Fruit fly (Drosophila melanogaster) S2 (cell line): ENCODE data around the gene Obp19d.

Experiments
- CG8478 ChIP-seq: fragments of >200 bp; optimal IDR thresholded peaks from 2 replicates; lab custom pipeline; 2018
- CTCF ChIP-seq, 2 experiments: fragments of >200 bp; optimal IDR thresholded peaks; 2 replicates each; lab custom pipeline; 2018

dm6 chrX:20466382-20466928, 47.0 kb downstream of the Obp19d start:
- TF ChIP-seq CG8478 (lab: Kevin White, UChicago): no peak
- TF ChIP-seq CTCF (optimal IDR thresholded peaks at IDR 0.05; lab: Kevin White, UChicago): no peak
